Worm (Caenorhabditis elegans) whole organism, L1 larva: ENCODE results near the gene C07E3.9.

ENCODE experiments used
- F16B12.6 ChIP-seq: fragments of 150-350 bp; optimal IDR thresholded peaks from 2 replicates; lab custom pipeline; 2014; ENCODE audit warnings: missing biosample characterization, missing genetic modification characterization
- Y116A8C.19 ChIP-seq: sonication (generic microtip); optimal IDR thresholded peaks from 2 replicates; lab custom pipeline; 2016; ENCODE audit warnings: missing compliant biosample characterization, missing genetic modification characterization, borderline replicate concordance
- aly-2 ChIP-seq: fragments of 150-350 bp; optimal IDR thresholded peaks from 2 replicates; lab custom pipeline; 2014; ENCODE audit warnings: missing biosample characterization, missing genetic modification characterization
- dpl-1 ChIP-seq, 3 experiments: fragments of 150-350 bp in 2 of 3; sonication (generic microtip) in 1 of 3; optimal IDR thresholded peaks; 2 replicates each; lab custom pipeline; 2014 to 2017; ENCODE audit warnings: missing biosample characterization in 3 of 3, missing genetic modification characterization in 3 of 3, missing genetic modification reagents in 3 of 3
- dsc-1 ChIP-seq: sonication (generic microtip); optimal IDR thresholded peaks from 2 replicates; lab custom pipeline; 2016; ENCODE audit warnings: mild to moderate bottlenecking, missing genetic modification characterization, missing compliant biosample characterization
- efl-1 ChIP-seq, 4 experiments: fragments of 150-350 bp; optimal IDR thresholded peaks in 3 of 4; peaks in 1 of 4; 1 replicate in 1 of 4; 2 replicates in 3 of 4; lab custom pipeline; 2014; ENCODE audit warnings: missing biosample characterization in 2 of 4, missing genetic modification characterization in 2 of 4, missing genetic modification reagents in 2 of 4
- efl-3 ChIP-seq: fragments of 200-800 bp; sonication (Bioruptor generic); optimal IDR thresholded peaks from 2 replicates; lab custom pipeline; 2018; ENCODE audit warnings: mild to moderate bottlenecking, missing genetic modification characterization, missing compliant biosample characterization
- egl-13 ChIP-seq: sonication (generic microtip); optimal IDR thresholded peaks from 2 replicates; lab custom pipeline; 2016; ENCODE audit warnings: missing genotype, missing genetic modification reagents, missing genetic modification characterization, missing compliant biosample characterization
- fkh-8 ChIP-seq: sonication (generic microtip); optimal IDR thresholded peaks from 2 replicates; lab custom pipeline; 2016; ENCODE audit warnings: mild to moderate bottlenecking, missing genetic modification characterization, missing compliant biosample characterization
- hlh-4 ChIP-seq: sonication (generic microtip); optimal IDR thresholded peaks from 2 replicates; lab custom pipeline; 2016; ENCODE audit warnings: mild to moderate bottlenecking, missing genetic modification characterization, missing compliant biosample characterization
- hpl-2 ChIP-seq: fragments of 150-350 bp; optimal IDR thresholded peaks from 2 replicates; lab custom pipeline; 2014; ENCODE audit warnings: missing biosample characterization, missing genetic modification reagents, missing genetic modification characterization
- irx-1 ChIP-seq: sonication (generic microtip); optimal IDR thresholded peaks from 2 replicates; lab custom pipeline; 2016; ENCODE audit warnings: missing genetic modification characterization, missing compliant biosample characterization
- lin-13 ChIP-seq: fragments of 150-350 bp; optimal IDR thresholded peaks from 2 replicates; lab custom pipeline; 2014; ENCODE audit warnings: missing biosample characterization, missing genetic modification reagents, missing genetic modification characterization
- lir-3 ChIP-seq: sonication (generic microtip); optimal IDR thresholded peaks from 2 replicates; lab custom pipeline; 2016; ENCODE audit warnings: mild to moderate bottlenecking, missing genetic modification characterization, moderate library complexity, missing compliant biosample characterization; ENCODE audit not compliant: poor library complexity
- nhr-20 ChIP-seq: sonication (generic microtip); optimal IDR thresholded peaks from 2 replicates; lab custom pipeline; 2016; ENCODE audit warnings: mild to moderate bottlenecking, missing genetic modification characterization, missing compliant biosample characterization
- nhr-28 ChIP-seq: fragments of 150-350 bp; optimal IDR thresholded peaks from 2 replicates; lab custom pipeline; 2014; ENCODE audit warnings: missing biosample characterization, missing genetic modification characterization
- nhr-47 ChIP-seq: sonication (generic microtip); optimal IDR thresholded peaks from 2 replicates; lab custom pipeline; 2016; ENCODE audit warnings: mild to moderate bottlenecking, missing genetic modification characterization, moderate library complexity, missing compliant biosample characterization
- nhr-71 ChIP-seq: sonication (generic microtip); optimal IDR thresholded peaks from 2 replicates; lab custom pipeline; 2016; ENCODE audit warnings: mild to moderate bottlenecking, missing genetic modification characterization, moderate library complexity, missing compliant biosample characterization
- nhr-76 ChIP-seq: sonication (generic microtip); optimal IDR thresholded peaks from 2 replicates; lab custom pipeline; 2017; ENCODE audit warnings: missing biosample characterization, missing genetic modification characterization
- nhr-77 ChIP-seq: fragments of 150-350 bp; optimal IDR thresholded peaks from 2 replicates; lab custom pipeline; 2014; ENCODE audit warnings: missing biosample characterization, missing genetic modification characterization
- nhr-90 ChIP-seq: sonication (generic microtip); optimal IDR thresholded peaks from 2 replicates; lab custom pipeline; 2016; ENCODE audit warnings: mild to moderate bottlenecking, missing genetic modification characterization, missing compliant biosample characterization; ENCODE audit not compliant: poor library complexity
- pax-3 ChIP-seq: fragments of 200-800 bp; sonication (Bioruptor generic); optimal IDR thresholded peaks from 2 replicates; lab custom pipeline; 2018; ENCODE audit warnings: mild to moderate bottlenecking, missing genetic modification characterization, moderate library complexity, missing compliant biosample characterization
- pqm-1 ChIP-seq: sonication (generic microtip); optimal IDR thresholded peaks from 3 replicates; lab custom pipeline; 2017; ENCODE audit warnings: missing biosample characterization, missing genetic modification characterization
- rnt-1 ChIP-seq: sonication (generic microtip); optimal IDR thresholded peaks from 2 replicates; lab custom pipeline; 2016; ENCODE audit warnings: mild to moderate bottlenecking, missing genetic modification characterization, moderate library complexity, missing compliant biosample characterization
- snpc-4 ChIP-seq: fragments of 150-350 bp; optimal IDR thresholded peaks from 2 replicates; lab custom pipeline; 2014; ENCODE audit warnings: missing biosample characterization, missing genetic modification characterization
- snu-23 ChIP-seq: sonication (generic microtip); optimal IDR thresholded peaks from 2 replicates; lab custom pipeline; 2016; ENCODE audit warnings: missing genetic modification characterization, missing compliant biosample characterization
- swsn-7 ChIP-seq: sonication (generic microtip); optimal IDR thresholded peaks from 2 replicates; lab custom pipeline; 2016; ENCODE audit warnings: missing genetic modification characterization, missing compliant biosample characterization
- tbx-2 ChIP-seq: sonication (generic microtip); optimal IDR thresholded peaks from 2 replicates; lab custom pipeline; 2016; ENCODE audit warnings: missing genetic modification characterization, missing compliant biosample characterization
- vab-15 ChIP-seq: sonication (generic microtip); optimal IDR thresholded peaks from 2 replicates; lab custom pipeline; 2017; ENCODE audit warnings: missing genotype, mild to moderate bottlenecking, missing genetic modification characterization, missing compliant biosample characterization
- zag-1 ChIP-seq: fragments of 150-350 bp; optimal IDR thresholded peaks from 2 replicates; lab custom pipeline; 2014; ENCODE audit warnings: missing biosample characterization, missing genetic modification characterization
- zip-4 ChIP-seq: fragments of 200-800 bp; sonication (Bioruptor generic); optimal IDR thresholded peaks from 2 replicates; lab custom pipeline; 2018; ENCODE audit warnings: mild to moderate bottlenecking, missing genetic modification characterization, moderate library complexity, missing compliant biosample characterization
- ztf-11 ChIP-seq, 2 experiments: sonication (generic microtip); optimal IDR thresholded peaks; 2 replicates each; lab custom pipeline; 2016 to 2017; ENCODE audit warnings: missing genetic modification characterization in 2 of 2, missing biosample characterization in 1 of 2, missing compliant biosample characterization in 1 of 2
- ztf-4 ChIP-seq: fragments of 150-350 bp; optimal IDR thresholded peaks from 2 replicates; lab custom pipeline; 2014; ENCODE audit warnings: missing biosample characterization, missing genetic modification characterization

The C07E3.9 gene

ce11 chrII:10317007-10317406, 33.5 kb upstream of the C07E3.9 start, which contains the start of gene M02G9.4:
Gene M02G9.4 (plus strand): TSS chrII:10317307.
- TF ChIP-seq pax-3 (tag; lab: Kevin White, UChicago), result no peak
- no peak for TF ChIP-seq ztf-4 (tag; lab: Kevin White, UChicago)
- no peak for TF ChIP-seq aly-2 (tag; lab: Kevin White, UChicago)
- TF ChIP-seq nhr-90 (tag; lab: Kevin White, UChicago), result no peak
- TF ChIP-seq efl-3, result no peak
- no peak for TF ChIP-seq hlh-4 (tag; lab: Kevin White, UChicago)
- TF ChIP-seq dpl-1 (GFP tag; optimal IDR thresholded peaks at IDR 0.05; lab: Kevin White, UChicago), result no peak
- TF ChIP-seq snu-23 (GFP tag; lab: Kevin White, UChicago), result no peak
- TF ChIP-seq vab-15 (tag; lab: Kevin White, UChicago), result no peak
- no peak for TF ChIP-seq rnt-1 (tag; lab: Kevin White, UChicago)
- TF ChIP-seq zag-1 (tag; lab: Kevin White, UChicago), result no peak
- TF ChIP-seq hpl-2 (GFP tag; lab: Kevin White, UChicago), result no peak
- TF ChIP-seq, all 84 proteins: peak for 0

- TF ChIP-seq Y116A8C.19 (no peak), efl-1 (optimal IDR thresholded peaks at IDR 0.05; lab: Kevin White, UChicago) (no peak), efl-1 (GFP tag; optimal IDR thresholded peaks at IDR 0.05 in 1 of 2; lab: Kevin White, UChicago) (peak in 1 of 2 experiments; percentile 23), ztf-11 (tag; optimal IDR thresholded peaks at IDR 0.05; lab: Kevin White, UChicago) (no peak)
Measured at ce11 chrII:10321410-10321809, 29.1 kb upstream of the C07E3.9 start, which contains the start of gene idpp-4. Gene idpp-4 (plus strand): TSS chrII:10321460.

ce11 chrII:10325615-10326232, 24.8 kb upstream of the C07E3.9 start, which contains the start of gene appg-1:
Gene appg-1 (plus strand): TSS chrII:10326041.
- TF ChIP-seq swsn-7 (tag; lab: Kevin White, UChicago), result no peak

ce11 chrII:10329754-10330153, 20.8 kb upstream of the C07E3.9 start:
- TF ChIP-seq fkh-8 (tag; lab: Kevin White, UChicago) (no peak), nhr-28 (tag; lab: Kevin White, UChicago) (no peak), snpc-4 (no peak), dsc-1 (tag; lab: Kevin White, UChicago) (no peak), zip-4 (GFP tag; lab: Kevin White, UChicago) (no peak), swsn-7 (tag; lab: Kevin White, UChicago) (no peak), lin-13 (no peak), ztf-4 (tag; lab: Kevin White, UChicago) (no peak), rnt-1 (tag; lab: Kevin White, UChicago) (no peak), F16B12.6 (tag; lab: Kevin White, UChicago) (no peak), nhr-76 (no peak), nhr-47 (tag; lab: Kevin White, UChicago) (no peak)

- no peak for TF ChIP-seq pqm-1 (tag; lab: Kevin White, UChicago)
- no peak for TF ChIP-seq nhr-20 (tag; lab: Kevin White, UChicago)
- no peak for TF ChIP-seq egl-13 (tag; lab: Kevin White, UChicago)
- TF ChIP-seq vab-15 (tag; lab: Kevin White, UChicago), result no peak
- no peak for TF ChIP-seq irx-1 (tag; lab: Kevin White, UChicago)
- no peak for TF ChIP-seq lir-3 (tag; lab: Kevin White, UChicago)
- TF ChIP-seq nhr-77 (tag; lab: Kevin White, UChicago), result no peak
- no peak for TF ChIP-seq nhr-71 (tag; lab: Kevin White, UChicago)
- TF ChIP-seq tbx-2 (tag; lab: Kevin White, UChicago), result no peak
- no peak for TF ChIP-seq rnt-1 (tag; lab: Kevin White, UChicago)
- TF ChIP-seq, all 84 proteins: peak for 0
Measured at ce11 chrII:10345012-10345411, 5.5 kb upstream of the C07E3.9 start, which contains the start of gene pro-2. Gene pro-2 (minus strand): TSS chrII:10345112.
